Fruit fly (Drosophila melanogaster) whole organism, embryonic: ENCODE results near the gene CG5921.

ENCODE experiments used
- Adf1 ChIP-seq: fragments of 200-800 bp; sonication (Bioruptor generic); IDR thresholded peaks from 2 replicates; pipeline ENCODE4 v1.3.6; 2022; ENCODE audit warnings: missing biosample characterization, missing genetic modification characterization
- Asciz ChIP-seq: fragments of 200-800 bp; sonication (Bioruptor generic); optimal IDR thresholded peaks from 2 replicates; lab custom pipeline; 2017; ENCODE audit warnings: missing biosample characterization, mild to moderate bottlenecking, missing genetic modification characterization, missing genetic modification reagents
- Blimp-1 ChIP-seq: fragments of 200-800 bp; sonication (Bioruptor generic); optimal IDR thresholded peaks from 3 replicates; lab custom pipeline; 2018; ENCODE audit warnings: missing biosample characterization, missing genetic modification characterization, mild to moderate bottlenecking, moderate library complexity, missing genetic modification reagents
- CG10147 ChIP-seq: fragments of 200-800 bp; sonication (Bioruptor generic); optimal IDR thresholded peaks from 2 replicates; lab custom pipeline; 2019; ENCODE audit warnings: missing biosample characterization, mild to moderate bottlenecking, missing genetic modification characterization, moderate library complexity
- CG10267 ChIP-seq: fragments of 200-800 bp; sonication (Bioruptor generic); optimal IDR thresholded peaks from 2 replicates; lab custom pipeline; 2018; ENCODE audit warnings: missing biosample characterization, mild to moderate bottlenecking, missing genetic modification characterization, moderate library complexity
- CG10274 ChIP-seq: fragments of 200-800 bp; sonication (Bioruptor generic); optimal IDR thresholded peaks from 3 replicates; lab custom pipeline; 2017; ENCODE audit warnings: missing biosample characterization, mild to moderate bottlenecking, missing genetic modification characterization
- CG11696 ChIP-seq: fragments of 200-800 bp; sonication (Bioruptor generic); IDR thresholded peaks from 2 replicates; pipeline ENCODE4 v1.3.6; 2022; ENCODE audit warnings: missing biosample characterization, missing genetic modification characterization
- CG14441 ChIP-seq: fragments of 200-800 bp; sonication (Bioruptor generic); IDR thresholded peaks from 2 replicates; pipeline ENCODE4 v1.3.6; 2022; ENCODE audit warnings: missing biosample characterization, missing genetic modification characterization
- CG17361 ChIP-seq: fragments of 200-800 bp; sonication (Bioruptor generic); IDR thresholded peaks from 3 replicates; pipeline ENCODE4 v1.3.6; 2022; ENCODE audit warnings: missing biosample characterization, missing genetic modification characterization
- CG18262 ChIP-seq: fragments of 200-800 bp; optimal IDR thresholded peaks from 3 replicates; lab custom pipeline; 2019; ENCODE audit warnings: missing biosample characterization, mild to moderate bottlenecking, missing genetic modification characterization, moderate library complexity
- CG18619 ChIP-seq: fragments of 200-800 bp; sonication (Bioruptor generic); optimal IDR thresholded peaks from 3 replicates; lab custom pipeline; 2017; ENCODE audit warnings: missing biosample characterization, mild to moderate bottlenecking, missing genetic modification characterization
- CG4617 ChIP-seq: fragments of 200-800 bp; sonication (Bioruptor generic); optimal IDR thresholded peaks from 3 replicates; lab custom pipeline; 2016; ENCODE audit warnings: missing biosample characterization, missing genetic modification characterization, borderline replicate concordance
- CG5953 ChIP-seq: fragments of 200-800 bp; sonication (Bioruptor generic); IDR thresholded peaks from 2 replicates; pipeline ENCODE4 v1.3.6; 2022; ENCODE audit warnings: missing biosample characterization, missing genetic modification characterization
- CG6683 ChIP-seq: fragments of 200-800 bp; sonication (Bioruptor generic); optimal IDR thresholded peaks from 2 replicates; lab custom pipeline; 2017; ENCODE audit warnings: missing biosample characterization, mild to moderate bottlenecking, missing genetic modification characterization, missing genetic modification reagents
- CG6765 ChIP-seq: fragments of 200-800 bp; sonication (Bioruptor generic); optimal IDR thresholded peaks from 3 replicates; lab custom pipeline; 2017; ENCODE audit warnings: missing biosample characterization, mild to moderate bottlenecking, missing genetic modification characterization
- CG9876 ChIP-seq: fragments of 200-800 bp; sonication (Bioruptor generic); optimal IDR thresholded peaks from 2 replicates; lab custom pipeline; 2016; ENCODE audit warnings: missing biosample characterization, missing genetic modification characterization
- D19A ChIP-seq: fragments of 200-800 bp; optimal IDR thresholded peaks from 3 replicates; lab custom pipeline; 2019; ENCODE audit warnings: missing biosample characterization, mild to moderate bottlenecking, missing genetic modification characterization, moderate library complexity
- Dek ChIP-seq: fragments of 200-800 bp; sonication (Bioruptor generic); optimal IDR thresholded peaks from 3 replicates; lab custom pipeline; 2019; ENCODE audit warnings: missing biosample characterization, mild to moderate bottlenecking, missing genetic modification characterization, moderate library complexity
- Gsc ChIP-seq: fragments of 200-800 bp; sonication (Bioruptor generic); IDR thresholded peaks from 2 replicates; pipeline ENCODE4 v1.3.6; 2022; ENCODE audit warnings: missing biosample characterization, missing genetic modification characterization
- HLH54F ChIP-seq: fragments of 200-800 bp; sonication (Bioruptor generic); optimal IDR thresholded peaks from 3 replicates; lab custom pipeline; 2016; ENCODE audit warnings: missing biosample characterization, missing genetic modification characterization
- Hmr ChIP-seq: fragments of 200-800 bp; sonication (Bioruptor generic); optimal IDR thresholded peaks from 3 replicates; lab custom pipeline; 2017; ENCODE audit warnings: mild to moderate bottlenecking, missing biosample characterization, missing genetic modification reagents, missing genetic modification characterization
- MBD-R2 ChIP-seq: fragments of 200-800 bp; sonication (Bioruptor generic); IDR thresholded peaks from 2 replicates; pipeline ENCODE4 v1.3.6; 2022; ENCODE audit warnings: missing biosample characterization, missing genetic modification characterization
- Neu2 ChIP-seq: fragments of 200-800 bp; sonication (Bioruptor generic); optimal IDR thresholded peaks from 3 replicates; lab custom pipeline; 2016; ENCODE audit warnings: missing biosample characterization, missing genetic modification characterization, borderline replicate concordance
- Oli ChIP-seq: fragments of 200-800 bp; sonication (Bioruptor generic); optimal IDR thresholded peaks from 2 replicates; lab custom pipeline; 2018; ENCODE audit warnings: missing biosample characterization, mild to moderate bottlenecking, missing genetic modification characterization, moderate library complexity
- Ptx1 ChIP-seq: fragments of 200-800 bp; sonication (Bioruptor generic); IDR thresholded peaks from 2 replicates; pipeline ENCODE4 v1.3.6; 2022; ENCODE audit warnings: missing biosample characterization, missing genetic modification characterization
- Six4 ChIP-seq: fragments of 200-800 bp; sonication (Bioruptor generic); optimal IDR thresholded peaks from 2 replicates; lab custom pipeline; 2016; ENCODE audit warnings: missing biosample characterization, missing genetic modification characterization
- Sox102F ChIP-seq: fragments of 200-800 bp; sonication (Bioruptor generic); optimal IDR thresholded peaks from 2 replicates; lab custom pipeline; 2018; ENCODE audit warnings: missing biosample characterization, mild to moderate bottlenecking, missing genetic modification characterization, moderate library complexity
- ase ChIP-seq: fragments of 200-800 bp; sonication (Bioruptor generic); IDR thresholded peaks from 3 replicates; pipeline ENCODE4 v1.3.6; 2022; ENCODE audit warnings: missing biosample characterization, missing genetic modification characterization
- cas ChIP-seq: fragments of 200-800 bp; sonication (Bioruptor generic); IDR thresholded peaks from 2 replicates; pipeline ENCODE4 v1.3.6; 2022; ENCODE audit warnings: missing biosample characterization, missing genetic modification characterization
- cg ChIP-seq: fragments of 200-800 bp; sonication (Bioruptor generic); optimal IDR thresholded peaks from 3 replicates; lab custom pipeline; 2019; ENCODE audit warnings: missing biosample characterization, mild to moderate bottlenecking, missing genetic modification characterization, moderate library complexity
- dmrt99B ChIP-seq: fragments of 200-800 bp; sonication (Bioruptor generic); optimal IDR thresholded peaks from 2 replicates; lab custom pipeline; 2018; ENCODE audit warnings: missing biosample characterization, mild to moderate bottlenecking, missing genetic modification characterization, moderate library complexity
- dysf ChIP-seq: fragments of 200-800 bp; sonication (Bioruptor generic); IDR thresholded peaks from 3 replicates; pipeline ENCODE4 v1.3.6; 2022; ENCODE audit warnings: missing biosample characterization, missing genetic modification characterization
- eve ChIP-seq, 2 experiments: fragments of >200 bp; optimal IDR thresholded peaks; 2 replicates each; lab custom pipeline; 2017; ENCODE audit warnings: missing biosample characterization in 2 of 2, missing genetic modification characterization in 2 of 2
- fd96Cb ChIP-seq: fragments of 200-800 bp; sonication (Bioruptor generic); optimal IDR thresholded peaks from 2 replicates; lab custom pipeline; 2018; ENCODE audit warnings: missing biosample characterization, mild to moderate bottlenecking, missing genetic modification characterization, moderate library complexity
- grau ChIP-seq: fragments of 200-800 bp; optimal IDR thresholded peaks from 3 replicates; lab custom pipeline; 2019; ENCODE audit warnings: missing biosample characterization, mild to moderate bottlenecking, missing genetic modification characterization, moderate library complexity
- gt ChIP-seq: fragments of 200-800 bp; sonication (Bioruptor generic); IDR thresholded peaks from 2 replicates; pipeline ENCODE4 v1.3.6; 2022; ENCODE audit warnings: missing biosample characterization, missing genetic modification characterization
- hkb ChIP-seq, 2 experiments: fragments of 200-800 bp in 1 of 2; fragments of >200 bp in 1 of 2; sonication (Bioruptor generic) in 1 of 2; IDR thresholded peaks in 1 of 2; optimal IDR thresholded peaks in 1 of 2; 2 replicates each; pipeline versions ENCODE4 v1.3.6 to Lab custom; 2017 to 2022; ENCODE audit warnings: missing biosample characterization in 1 of 2, missing genetic modification characterization in 1 of 2
- knrl ChIP-seq: fragments of 200-800 bp; sonication (Bioruptor generic); IDR thresholded peaks from 3 replicates; pipeline ENCODE4 v1.3.6; 2022; ENCODE audit warnings: missing biosample characterization, missing genetic modification characterization; ENCODE audit not compliant: partially characterized antibody
- p53 ChIP-seq: fragments of 200-800 bp; sonication (Bioruptor generic); optimal IDR thresholded peaks from 2 replicates; lab custom pipeline; 2016; ENCODE audit warnings: missing biosample characterization, missing genetic modification characterization
- prd ChIP-seq, 3 experiments: fragments of >200 bp in 2 of 3; fragments of 200-800 bp in 1 of 3; sonication (Bioruptor generic) in 1 of 3; optimal IDR thresholded peaks in 2 of 3; IDR thresholded peaks in 1 of 3; 2 replicates in 2 of 3; 3 replicates in 1 of 3; pipeline versions ENCODE4 v1.3.6 to Lab custom; 2017 to 2022; ENCODE audit warnings: missing biosample characterization in 1 of 3, missing genetic modification characterization in 1 of 3
- sc ChIP-seq, 3 experiments: fragments of >200 bp in 2 of 3; fragments of 200-800 bp in 1 of 3; sonication (Bioruptor generic) in 1 of 3; optimal IDR thresholded peaks; 2 replicates in 2 of 3; 3 replicates in 1 of 3; lab custom pipeline; 2017; ENCODE audit warnings: mild to moderate bottlenecking in 1 of 3, missing biosample characterization in 1 of 3, missing genetic modification characterization in 1 of 3, missing genetic modification reagents in 1 of 3
- scrt ChIP-seq: fragments of 200-800 bp; sonication (Bioruptor generic); optimal IDR thresholded peaks from 2 replicates; lab custom pipeline; 2018; ENCODE audit warnings: missing biosample characterization, mild to moderate bottlenecking, missing genetic modification characterization, moderate library complexity
- so ChIP-seq: fragments of 200-800 bp; sonication (Bioruptor generic); IDR thresholded peaks from 3 replicates; pipeline ENCODE4 v1.3.6; 2022; ENCODE audit warnings: missing biosample characterization, missing genetic modification characterization
- sob ChIP-seq: fragments of 200-800 bp; sonication (Bioruptor generic); IDR thresholded peaks from 2 replicates; pipeline ENCODE4 v1.3.6; 2022; ENCODE audit warnings: missing biosample characterization, missing genetic modification characterization
- tgo ChIP-seq: fragments of 200-800 bp; sonication (Bioruptor generic); IDR thresholded peaks from 3 replicates; pipeline ENCODE4 v1.3.6; 2022; ENCODE audit warnings: missing biosample characterization, missing genetic modification characterization
- tio ChIP-seq: fragments of 200-800 bp; sonication (Bioruptor generic); optimal IDR thresholded peaks from 2 replicates; lab custom pipeline; 2017; ENCODE audit warnings: missing biosample characterization, missing genetic modification characterization, inconsistent platforms
- zf30C ChIP-seq: fragments of 200-800 bp; sonication (Bioruptor generic); optimal IDR thresholded peaks from 3 replicates; lab custom pipeline; 2018; ENCODE audit warnings: missing biosample characterization, mild to moderate bottlenecking, missing genetic modification characterization

Gene CG5921

dm6 chrX:6067281-6068008 lies 16.8 kb downstream of the CG5921 start, which contains the start of gene CG5928 (continued):
- TF ChIP-seq CG9876 (GFP tag; lab: Kevin White, UChicago) (no peak), grau (peak; percentile 48), CG14441 (GFP tag; lab: Robert Waterston, UW) (peak; percentile 56), CG10267 (tag; lab: Kevin White, UChicago) (peak; percentile 35), dysf (peak; percentile 44; the same call in 2 of the 3 replicates), knrl (GFP tag; lab: Robert Waterston, UW) (no peak), dmrt99B (tag; lab: Kevin White, UChicago) (peak; percentile 63), zf30C (GFP tag; lab: Kevin White, UChicago) (no peak), D19A (tag; lab: Kevin White, UChicago) (no peak), Oli (peak; percentile 52), sc (optimal IDR thresholded peaks at IDR 0.05; lab: Kevin White, UChicago) (no peak), sc (GFP tag; optimal IDR thresholded peaks at IDR 0.05; lab: Kevin White, UChicago) (no peak), Asciz (GFP tag; lab: Kevin White, UChicago) (peak; percentile 17), tio (GFP tag; lab: Kevin White, UChicago) (no peak), Neu2 (GFP tag; lab: Kevin White, UChicago) (no peak), Hmr (no peak), CG18619 (peak; percentile 32), prd (optimal IDR thresholded peaks at IDR 0.05; lab: Kevin White, UChicago) (no peak), prd (GFP tag; IDR thresholded peaks at IDR 0.05; lab: Robert Waterston, UW) (peak; percentile 54; the same call in 1 of the 3 replicates), Gsc (GFP tag; lab: Robert Waterston, UW) (no peak), p53 (GFP tag; lab: Kevin White, UChicago) (no peak), cas (no peak), tgo (GFP tag; lab: Robert Waterston, UW) (no peak; the same call in 2 of the 3 replicates), gt (GFP tag; lab: Robert Waterston, UW) (no peak), CG11696 (GFP tag; lab: Robert Waterston, UW) (no peak), CG6765 (GFP tag; lab: Kevin White, UChicago) (peak; percentile 5), eve (GFP tag; optimal IDR thresholded peaks at IDR 0.05; lab: Kevin White, UChicago) (no peak), Ptx1 (GFP tag; lab: Robert Waterston, UW) (peak; percentile 54), Adf1 (GFP tag; lab: Robert Waterston, UW) (no peak), scrt (GFP tag; lab: Kevin White, UChicago) (peak; percentile 8), hkb (optimal IDR thresholded peaks at IDR 0.05; lab: Kevin White, UChicago) (no peak), hkb (GFP tag; IDR thresholded peaks at IDR 0.05; lab: Robert Waterston, UW) (peak; percentile 66), HLH54F (GFP tag; lab: Kevin White, UChicago) (no peak), CG18262 (tag; lab: Kevin White, UChicago) (peak; percentile 40), CG17361 (GFP tag; lab: Robert Waterston, UW) (peak; percentile 41; the same call in 1 of the 3 replicates), so (GFP tag; lab: Robert Waterston, UW) (peak; percentile 53; the same call in 1 of the 3 replicates), Dek (tag; lab: Kevin White, UChicago) (peak; percentile 20), fd96Cb (tag; lab: Kevin White, UChicago) (peak; percentile 39), Blimp-1 (GFP tag; lab: Kevin White, UChicago) (peak; percentile 13), cg (GFP tag; lab: Kevin White, UChicago) (no peak), Six4 (peak; percentile 15), CG5953 (GFP tag; lab: Robert Waterston, UW) (no peak), ase (GFP tag; lab: Robert Waterston, UW) (no peak), sob (GFP tag; lab: Robert Waterston, UW) (peak; percentile 9; the same call in 1 of the 2 replicates), CG10147 (peak; percentile 47), MBD-R2 (GFP tag; lab: Robert Waterston, UW) (no peak), CG6683 (GFP tag; lab: Kevin White, UChicago) (no peak), CG10274 (GFP tag; lab: Kevin White, UChicago) (peak; percentile 92), Sox102F (GFP tag; lab: Kevin White, UChicago) (peak; percentile 48), CG4617 (GFP tag; lab: Kevin White, UChicago) (no peak)
